Fruit fly (Drosophila melanogaster) whole organism, embryonic: ENCODE measurements around the gene SNRPG.

Source experiments
- CG15269 ChIP-seq: fragments of 200-800 bp; sonication (Bioruptor generic); optimal IDR thresholded peaks from 2 replicates; lab custom pipeline; 2018; ENCODE audit warnings: missing biosample characterization, mild to moderate bottlenecking, missing genetic modification characterization, moderate library complexity
- CG16779 ChIP-seq: fragments of 200-800 bp; sonication (Bioruptor generic); IDR thresholded peaks from 2 replicates; pipeline ENCODE4 v1.3.6; 2022; ENCODE audit warnings: missing biosample characterization, missing genetic modification characterization
- CG1792 ChIP-seq: fragments of 200-800 bp; sonication (Bioruptor generic); optimal IDR thresholded peaks from 2 replicates; lab custom pipeline; 2016; ENCODE audit warnings: missing biosample characterization, missing genetic modification characterization
- CG4404 ChIP-seq: fragments of 200-800 bp; sonication (Bioruptor generic); IDR thresholded peaks from 2 replicates; pipeline ENCODE4 v1.3.6; 2022; ENCODE audit warnings: missing biosample characterization, missing genetic modification characterization
- Dad ChIP-seq: fragments of 200-800 bp; sonication (Bioruptor generic); optimal IDR thresholded peaks from 3 replicates; lab custom pipeline; 2016; ENCODE audit warnings: missing biosample characterization, missing genetic modification characterization
- Lhr ChIP-seq: fragments of 200-800 bp; sonication (Bioruptor generic); optimal IDR thresholded peaks from 3 replicates; lab custom pipeline; 2017; ENCODE audit warnings: mild to moderate bottlenecking, missing biosample characterization, missing genetic modification reagents, missing genetic modification characterization
- Sry-δ ChIP-seq: fragments of 200-800 bp; sonication (Bioruptor generic); optimal IDR thresholded peaks from 2 replicates; lab custom pipeline; 2016; ENCODE audit warnings: missing biosample characterization, missing genetic modification characterization
- ap ChIP-seq: fragments of 200-800 bp; sonication (Bioruptor generic); IDR thresholded peaks from 2 replicates; pipeline ENCODE4 v1.3.6; 2022; ENCODE audit warnings: missing biosample characterization, missing genetic modification characterization
- crol ChIP-seq: fragments of 200-800 bp; sonication (Bioruptor generic); IDR thresholded peaks from 2 replicates; pipeline ENCODE4 v1.3.6; 2022; ENCODE audit warnings: missing biosample characterization, missing genetic modification characterization
- lmd ChIP-seq: fragments of 200-800 bp; sonication (Bioruptor generic); IDR thresholded peaks from 2 replicates; pipeline ENCODE4 v1.3.6; 2022; ENCODE audit warnings: missing biosample characterization, missing genetic modification characterization
- so ChIP-seq: fragments of 200-800 bp; sonication (Bioruptor generic); IDR thresholded peaks from 3 replicates; pipeline ENCODE4 v1.3.6; 2022; ENCODE audit warnings: missing biosample characterization, missing genetic modification characterization
- trh ChIP-seq: fragments of 200-800 bp; sonication (Bioruptor generic); optimal IDR thresholded peaks from 2 replicates; lab custom pipeline; 2016; ENCODE audit warnings: missing biosample characterization, missing genetic modification characterization
- tup ChIP-seq: fragments of 200-800 bp; sonication (Bioruptor generic); optimal IDR thresholded peaks from 2 replicates; lab custom pipeline; 2016; ENCODE audit warnings: missing biosample characterization, mild to moderate bottlenecking, missing genetic modification characterization, moderate library complexity

dm6 chrX:16632135-16632534, 8.1 kb downstream of the SNRPG start, which contains the start of gene CG9777:
- TF ChIP-seq Lhr (GFP tag; lab: Kevin White, UChicago), result no peak
- no peak for TF ChIP-seq ap (GFP tag; lab: Robert Waterston, UW)
- no peak for TF ChIP-seq lmd (GFP tag; lab: Robert Waterston, UW)
- TF ChIP-seq tup (GFP tag; lab: Kevin White, UChicago), result no peak
- TF ChIP-seq Dad (GFP tag; lab: Kevin White, UChicago), result no peak
- no peak for TF ChIP-seq CG1792 (GFP tag; lab: Kevin White, UChicago)
- no peak for TF ChIP-seq trh (GFP tag; lab: Kevin White, UChicago)
- TF ChIP-seq CG15269 (tag; lab: Kevin White, UChicago), result no peak
- TF ChIP-seq crol, result no peak
- TF ChIP-seq CG4404 (GFP tag; lab: Robert Waterston, UW), result no peak
- TF ChIP-seq Sry-δ (GFP tag; lab: Kevin White, UChicago), result no peak
- no peak for TF ChIP-seq CG16779 (GFP tag; lab: Robert Waterston, UW)
- no peak for TF ChIP-seq so (GFP tag; lab: Robert Waterston, UW)
